Fruit fly (Drosophila melanogaster): ENCODE data around the gene CG34263.
A peak's percentile ranks its signal among the peaks of the same experiment; 100 is the strongest.

DNA sequence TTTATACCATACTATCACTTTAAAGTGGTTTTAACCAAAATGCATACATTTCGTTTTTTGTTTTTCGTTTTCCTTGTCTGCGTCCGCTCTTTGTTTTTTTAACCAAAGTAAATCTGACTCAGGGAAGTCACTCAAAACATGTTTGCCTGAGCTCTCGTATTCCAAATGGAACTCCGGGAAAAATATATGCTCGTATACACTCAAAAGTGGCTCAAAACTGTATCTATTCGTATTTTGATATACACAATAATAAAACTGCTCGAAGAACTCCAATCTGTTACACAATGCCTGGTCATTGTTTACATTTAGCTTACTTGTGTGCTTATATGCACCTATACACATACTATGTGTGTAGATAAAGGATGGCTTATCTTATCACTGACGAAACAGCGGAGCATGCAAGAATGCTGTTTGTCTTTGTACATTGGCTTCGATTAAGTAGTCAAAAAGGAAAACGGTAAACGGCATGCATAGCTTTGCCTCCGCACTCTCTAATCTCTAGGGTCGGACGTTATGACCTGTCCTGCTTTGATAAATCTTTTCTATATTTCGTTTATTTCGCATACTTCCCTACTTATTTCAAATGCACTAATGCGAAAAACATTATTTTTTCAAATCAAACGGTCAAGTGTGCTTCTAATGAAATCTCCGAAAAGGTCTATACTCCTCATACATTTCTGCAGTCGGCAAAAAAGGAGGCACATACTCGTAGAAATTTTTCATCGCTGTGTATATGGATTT lies 5.2 kb upstream of the CG34263 start, which contains the start of gene miple2:
- peak; percentile 60 for TF ChIP-seq Xrp1 (GFP tag; IDR thresholded peaks at IDR 0.05)
- TF ChIP-seq ranshi (GFP tag; IDR thresholded peaks at IDR 0.05), result no peak
- TF ChIP-seq gce (GFP tag; IDR thresholded peaks at IDR 0.05), result no peak
- no peak for TF ChIP-seq Fer2 (tag; optimal IDR thresholded peaks at IDR 0.05)
- TF ChIP-seq CG15073 (GFP tag; optimal IDR thresholded peaks at IDR 0.05), result no peak
- TF ChIP-seq lola (GFP tag; optimal IDR thresholded peaks at IDR 0.05), result peak in 1 of 3 experiments; percentile 62

All from whole organism, embryonic.